Fruit fly (Drosophila melanogaster) whole organism, pupa: ENCODE results near the gene Fpgs1.

Experiments used
- CG13204 ChIP-seq: fragments of 200-800 bp; sonication (Bioruptor generic); optimal IDR thresholded peaks from 2 replicates; lab custom pipeline; 2018; ENCODE audit warnings: missing biosample characterization, mild to moderate bottlenecking, missing genetic modification characterization, moderate library complexity
- CG14655 ChIP-seq: fragments of 200-800 bp; sonication (Bioruptor generic); optimal IDR thresholded peaks from 3 replicates; lab custom pipeline; 2017; ENCODE audit warnings: mild to moderate bottlenecking, missing biosample characterization, missing genetic modification reagents, missing genetic modification characterization
- CG17806 ChIP-seq: fragments of 200-800 bp; sonication (Bioruptor generic); optimal IDR thresholded peaks from 2 replicates; lab custom pipeline; 2018; ENCODE audit warnings: missing biosample characterization, mild to moderate bottlenecking, missing genetic modification characterization, moderate library complexity
- CG34367 ChIP-seq: fragments of 200-800 bp; sonication (Bioruptor generic); optimal IDR thresholded peaks from 2 replicates; lab custom pipeline; 2018; ENCODE audit warnings: missing biosample characterization, mild to moderate bottlenecking, missing genetic modification characterization
- CG4496 ChIP-seq: fragments of 200-800 bp; sonication (Bioruptor generic); IDR thresholded peaks from 3 replicates; pipeline ENCODE4 v1.3.6; 2022; ENCODE audit warnings: missing biosample characterization, missing genetic modification characterization
- CG8301 ChIP-seq: fragments of 200-800 bp; sonication (Bioruptor generic); optimal IDR thresholded peaks from 2 replicates; lab custom pipeline; 2018; ENCODE audit warnings: missing biosample characterization, mild to moderate bottlenecking, missing genetic modification characterization
- CG9948 ChIP-seq: fragments of 200-800 bp; sonication (Bioruptor generic); optimal IDR thresholded peaks from 2 replicates; lab custom pipeline; 2018; ENCODE audit warnings: missing biosample characterization, mild to moderate bottlenecking, missing genetic modification characterization, moderate library complexity
- D1 ChIP-seq: fragments of 200-800 bp; sonication (Bioruptor generic); optimal IDR thresholded peaks from 2 replicates; lab custom pipeline; 2018; ENCODE audit warnings: missing biosample characterization, mild to moderate bottlenecking, missing genetic modification characterization, moderate library complexity
- Ets98B ChIP-seq: fragments of 200-800 bp; sonication (Bioruptor generic); IDR thresholded peaks from 2 replicates; pipeline ENCODE4 v1.3.6; 2022; ENCODE audit warnings: missing biosample characterization, missing genetic modification characterization
- Pif1B ChIP-seq: fragments of 200-800 bp; sonication (Bioruptor generic); optimal IDR thresholded peaks from 3 replicates; lab custom pipeline; 2016; ENCODE audit warnings: missing biosample characterization, missing genetic modification characterization
- Snoo ChIP-seq: fragments of 200-800 bp; sonication (Bioruptor generic); optimal IDR thresholded peaks from 3 replicates; lab custom pipeline; 2017; ENCODE audit warnings: missing biosample characterization, mild to moderate bottlenecking, missing genetic modification characterization, inconsistent platforms
- fd96Ca ChIP-seq: fragments of 200-800 bp; sonication (Bioruptor generic); IDR thresholded peaks from 3 replicates; pipeline ENCODE4 v1.3.6; 2022; ENCODE audit warnings: missing biosample characterization, missing genetic modification characterization

dm6 chrX:12645361-12645760 lies 33.7 kb downstream of the Fpgs1 start:
- TF ChIP-seq CG4496 (GFP tag; lab: Robert Waterston, UW): no peak
- no peak for TF ChIP-seq CG8301
- TF ChIP-seq CG9948 (tag; lab: Kevin White, UChicago): no peak
- TF ChIP-seq fd96Ca (GFP tag; lab: Robert Waterston, UW): no peak
- no peak for TF ChIP-seq Snoo
- TF ChIP-seq CG17806: no peak
- TF ChIP-seq CG34367 (tag; lab: Kevin White, UChicago): no peak
- no peak for TF ChIP-seq CG14655
- no peak for TF ChIP-seq Pif1B (GFP tag; lab: Kevin White, UChicago)
- no peak for TF ChIP-seq D1 (tag; lab: Kevin White, UChicago)
- no peak for TF ChIP-seq Ets98B
- no peak for TF ChIP-seq CG13204 (GFP tag; lab: Kevin White, UChicago)
